Worm (Caenorhabditis elegans) whole organism, L3 larva: ENCODE results near the gene tbc-10.

Experiments
- ama-1 ChIP-seq: fragments of 150-350 bp; optimal IDR thresholded peaks from 2 replicates; lab custom pipeline; 2018
- egl-27 ChIP-seq: sonication (generic microtip); optimal IDR thresholded peaks from 4 replicates; lab custom pipeline; 2017; ENCODE audit warnings: missing biosample characterization, missing genetic modification reagents, missing genetic modification characterization
- elt-2 ChIP-seq: sonication (generic microtip); optimal IDR thresholded peaks from 2 replicates; lab custom pipeline; 2016; ENCODE audit warnings: missing genetic modification reagents, mild to moderate bottlenecking, missing genetic modification characterization, missing compliant biosample characterization
- elt-3 ChIP-seq, 3 experiments: fragments of 150-350 bp in 1 of 3; sonication (generic microtip) in 2 of 3; optimal IDR thresholded peaks; 2 replicates in 2 of 3; 4 replicates in 1 of 3; lab custom pipeline; 2014 to 2017; ENCODE audit warnings: missing biosample characterization in 3 of 3, missing genetic modification characterization in 3 of 3
- mdl-1 ChIP-seq: fragments of 150-350 bp; optimal IDR thresholded peaks from 2 replicates; lab custom pipeline; 2014; ENCODE audit warnings: missing biosample characterization, missing genetic modification characterization
- mml-1 ChIP-seq: fragments of 150-350 bp; sonication (generic microtip); optimal IDR thresholded peaks from 3 replicates; lab custom pipeline; 2014; ENCODE audit warnings: missing biosample characterization, missing genetic modification characterization
- nhr-76 ChIP-seq: fragments of 150-350 bp; sonication (generic microtip); optimal IDR thresholded peaks from 5 replicates; lab custom pipeline; 2014; ENCODE audit warnings: missing biosample characterization, missing genetic modification characterization
- tbx-2 ChIP-seq: sonication (generic microtip); optimal IDR thresholded peaks from 2 replicates; lab custom pipeline; 2016; ENCODE audit warnings: mild to moderate bottlenecking, missing genetic modification characterization, missing compliant biosample characterization
- unc-62 ChIP-seq: fragments of 150-350 bp; sonication (generic microtip); optimal IDR thresholded peaks from 4 replicates; lab custom pipeline; 2014; ENCODE audit warnings: missing biosample characterization, missing genetic modification reagents, missing genetic modification characterization
- ztf-11 ChIP-seq: fragments of 150-350 bp; optimal IDR thresholded peaks from 2 replicates; lab custom pipeline; 2014; ENCODE audit warnings: missing biosample characterization, missing genetic modification characterization

DNA sequence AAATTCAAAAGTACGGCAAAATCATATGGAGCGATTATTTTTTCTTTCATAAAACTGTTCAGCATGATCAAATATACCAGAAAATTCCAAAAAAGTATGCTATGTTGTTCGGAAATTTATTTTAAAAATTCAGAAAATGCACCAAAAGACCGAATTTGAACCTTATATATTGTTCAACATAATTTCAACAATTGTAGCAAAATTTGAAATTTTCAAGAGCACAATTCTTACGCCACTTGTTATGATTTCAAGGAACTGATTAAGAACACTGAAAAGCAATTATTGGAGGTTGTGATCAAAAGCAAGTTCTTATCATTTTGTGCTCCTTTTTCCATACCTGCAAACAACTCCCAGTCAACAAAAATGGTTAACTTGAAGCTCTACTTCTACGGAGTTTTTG lies 25.0 kb downstream of the tbc-10 start, which contains the start of gene clc-27:
- TF ChIP-seq elt-3 (tag; optimal IDR thresholded peaks at IDR 0.05; lab: Kevin White, UChicago) (no peak), nhr-76 (tag; lab: Kevin White, UChicago) (no peak), mml-1 (tag; lab: Kevin White, UChicago) (no peak), ama-1 (lab: Kevin White, UChicago) (no peak), elt-2 (tag; lab: Kevin White, UChicago) (no peak), mdl-1 (tag; lab: Kevin White, UChicago) (no peak), unc-62 (no peak), ztf-11 (tag; lab: Kevin White, UChicago) (no peak), tbx-2 (no peak), egl-27 (tag; lab: Kevin White, UChicago) (no peak)
